Worm (Caenorhabditis elegans) whole organism, midembryonic: ENCODE measurements around the gene lgc-49.

ENCODE experiments used
- T22C8.4 ChIP-seq: fragments of 200-800 bp; sonication (Bioruptor generic); IDR thresholded peaks from 2 replicates; pipeline ENCODE4 v1.3.6; 2022; ENCODE audit warnings: missing genetic modification characterization, missing compliant biosample characterization
- cog-1 ChIP-seq: sonication (generic microtip); optimal IDR thresholded peaks from 2 replicates; lab custom pipeline; 2016; ENCODE audit warnings: missing genetic modification characterization, missing compliant biosample characterization
- flt-1 ChIP-seq: fragments of 200-800 bp; sonication (Bioruptor generic); IDR thresholded peaks from 2 replicates; pipeline ENCODE4 v1.3.6; 2022; ENCODE audit warnings: missing genetic modification characterization, missing compliant biosample characterization
- klf-2 ChIP-seq: fragments of 200-800 bp; sonication (Bioruptor generic); conservative IDR thresholded peaks from 2 replicates; pipeline ENCODE4 v1.3.6; 2022; ENCODE audit warnings: missing genetic modification reagents, missing genetic modification characterization, missing compliant biosample characterization
- med-1 ChIP-seq: sonication (generic microtip); optimal IDR thresholded peaks from 2 replicates; lab custom pipeline; 2017; ENCODE audit warnings: missing genetic modification characterization, mild to moderate bottlenecking, missing compliant biosample characterization, antibody characterized with exemption, missing genetic modification reagents; ENCODE audit not compliant: insufficient read depth
- ref-1 ChIP-seq: fragments of 200-800 bp; sonication (Bioruptor generic); conservative IDR thresholded peaks from 2 replicates; pipeline ENCODE4 v1.3.6; 2022; ENCODE audit warnings: missing genetic modification reagents, missing genetic modification characterization, missing compliant biosample characterization
- tab-1 ChIP-seq: fragments of 200-800 bp; sonication (Bioruptor generic); IDR thresholded peaks from 2 replicates; pipeline ENCODE4 v1.3.6; 2022; ENCODE audit warnings: missing genetic modification characterization, missing compliant biosample characterization
- ztf-23 ChIP-seq: fragments of 200-800 bp; sonication (Bioruptor generic); IDR thresholded peaks from 2 replicates; pipeline ENCODE4 v1.3.6; 2022; ENCODE audit warnings: missing genetic modification reagents, missing genetic modification characterization, missing compliant biosample characterization
- ztf-29 ChIP-seq: fragments of 200-800 bp; sonication (Bioruptor generic); IDR thresholded peaks from 2 replicates; pipeline ENCODE4 v1.3.6; 2022; ENCODE audit warnings: missing genetic modification reagents, missing genetic modification characterization, missing compliant biosample characterization

Gene lgc-49

DNA sequence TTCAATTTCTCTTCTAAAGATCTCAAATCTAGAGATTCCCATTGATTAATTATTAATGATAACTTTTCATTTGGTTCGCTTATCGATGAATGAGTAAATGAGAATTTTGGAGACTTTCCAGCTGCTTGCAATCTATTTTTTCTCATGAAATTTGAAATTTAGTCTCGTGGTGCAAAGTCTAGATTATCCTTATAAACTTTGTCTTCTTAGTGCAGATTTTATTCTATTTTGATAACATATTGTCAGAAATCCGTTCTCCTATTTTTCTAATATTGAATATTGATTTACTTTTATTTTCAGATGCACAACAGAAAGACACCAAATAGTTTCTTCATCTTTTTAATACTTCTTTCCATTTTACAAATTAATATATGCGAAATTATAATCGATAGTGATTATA is at the start of gene lgc-49:
Gene lgc-49, plus strand, starts transcription at position 301 of the 400 bp plus-strand sequence.
- TF ChIP-seq cog-1 (tag; lab: Kevin White, UChicago) (no peak), klf-2 (GFP tag; lab: Robert Waterston, UW) (no peak), T22C8.4 (GFP tag; lab: Robert Waterston, UW) (no peak), ztf-23 (GFP tag; lab: Robert Waterston, UW) (no peak), ref-1 (GFP tag; lab: Robert Waterston, UW) (no peak), tab-1 (GFP tag; lab: Robert Waterston, UW) (no peak), ztf-29 (GFP tag; lab: Robert Waterston, UW) (no peak), med-1 (no peak), flt-1 (GFP tag; lab: Robert Waterston, UW) (no peak)

DNA sequence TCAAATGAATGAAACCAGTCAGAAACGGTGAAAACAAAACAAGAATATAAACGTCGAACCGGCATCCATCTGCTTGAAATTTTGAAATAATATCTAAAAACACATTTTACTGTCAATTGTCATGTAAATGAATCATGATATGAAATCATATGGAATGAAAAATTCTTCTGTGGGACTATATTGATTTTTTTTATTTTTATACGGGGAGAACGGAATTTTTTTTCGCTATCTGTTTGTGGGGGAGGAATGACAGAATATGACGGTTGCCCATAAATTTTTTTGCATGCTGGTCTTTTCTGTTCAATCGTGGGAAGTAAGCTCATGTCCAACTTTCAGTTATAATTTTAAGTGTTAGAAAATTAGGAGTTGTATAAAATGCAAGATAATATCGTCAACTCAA is 46.4 kb upstream of the lgc-49 start, which contains the start of gene C06H2.7:
Gene C06H2.7, minus strand, starts transcription at position 101 of the 400 bp plus-strand sequence.
- no peak for TF ChIP-seq klf-2 (GFP tag; lab: Robert Waterston, UW)
- TF ChIP-seq ztf-23 (GFP tag; lab: Robert Waterston, UW): no peak
- TF ChIP-seq med-1: no peak
- no peak for TF ChIP-seq tab-1 (GFP tag; lab: Robert Waterston, UW)
- TF ChIP-seq ztf-29 (GFP tag; lab: Robert Waterston, UW): no peak
- TF ChIP-seq flt-1 (GFP tag; lab: Robert Waterston, UW): no peak
- TF ChIP-seq T22C8.4 (GFP tag; lab: Robert Waterston, UW): no peak
- TF ChIP-seq ref-1 (GFP tag; lab: Robert Waterston, UW): no peak

DNA sequence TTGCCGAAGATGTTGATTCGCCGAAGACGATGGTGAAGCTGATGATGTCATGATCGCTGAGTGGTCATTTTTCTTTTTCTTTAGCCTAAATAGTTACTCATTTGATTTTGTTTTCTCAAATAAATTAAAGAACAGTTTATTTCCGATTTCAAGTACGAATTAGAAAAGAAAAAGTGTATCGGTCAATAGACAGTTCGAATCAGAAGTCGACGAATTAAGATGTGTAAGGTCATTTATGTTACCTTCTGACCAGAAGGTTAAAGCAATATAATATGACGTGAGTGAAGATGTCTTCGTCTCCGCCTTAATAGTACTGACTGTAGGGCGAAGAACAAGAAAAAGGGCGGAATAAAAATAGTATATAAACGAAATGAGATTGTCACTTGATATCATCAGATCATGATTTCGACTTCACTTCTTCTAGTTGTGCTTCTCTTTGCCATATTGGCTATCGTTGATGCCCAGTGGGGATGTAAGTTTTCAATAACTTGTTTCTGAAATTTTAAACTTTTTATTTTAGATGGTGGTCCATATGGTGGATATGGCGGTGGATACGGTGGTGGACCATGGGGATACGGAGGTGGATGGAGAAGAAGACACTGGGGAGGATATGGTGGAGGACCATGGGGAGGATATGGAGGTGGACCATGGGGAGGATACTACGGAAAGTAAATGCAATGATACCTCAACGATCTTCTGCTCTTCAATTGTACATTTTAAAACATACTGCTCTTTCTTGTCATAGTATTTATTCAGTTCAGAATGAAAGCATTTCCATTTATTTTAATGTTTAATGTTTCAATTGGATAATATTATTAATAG is 43.9 kb upstream of the lgc-49 start, which contains the start of the genes T19C4.24 and nlp-33:
Gene T19C4.24, minus strand, starts transcription at position 51 of the 822 bp plus-strand sequence.
Gene nlp-33, plus strand, starts transcription at position 389 of the 822 bp plus-strand sequence.
- TF ChIP-seq klf-2 (GFP tag; lab: Robert Waterston, UW): no peak
- TF ChIP-seq tab-1 (GFP tag; lab: Robert Waterston, UW): no peak
- TF ChIP-seq ztf-23 (GFP tag; lab: Robert Waterston, UW): no peak
- TF ChIP-seq cog-1 (tag; lab: Kevin White, UChicago): no peak

DNA sequence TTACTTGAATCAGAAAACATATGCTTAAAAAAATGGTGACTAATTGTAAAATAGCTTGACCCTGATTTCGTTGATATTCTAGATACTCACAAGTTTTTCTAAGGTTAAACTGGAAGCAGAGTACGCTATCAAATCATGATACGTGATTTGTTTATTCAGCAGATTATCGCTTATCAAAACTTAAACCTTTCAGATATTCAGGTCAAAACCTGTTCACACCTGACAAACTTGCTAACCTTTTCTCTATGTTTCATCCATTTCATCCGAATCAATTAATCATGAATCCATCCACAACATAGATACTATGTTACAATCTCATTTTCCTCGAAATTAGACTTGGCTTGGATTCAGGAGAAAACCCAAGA is 43.3 kb upstream of the lgc-49 start:
- TF ChIP-seq ztf-29 (GFP tag; lab: Robert Waterston, UW): no peak
- TF ChIP-seq ztf-23 (GFP tag; lab: Robert Waterston, UW): no peak
- TF ChIP-seq med-1: no peak
- no peak for TF ChIP-seq T22C8.4 (GFP tag; lab: Robert Waterston, UW)
- no peak for TF ChIP-seq flt-1 (GFP tag; lab: Robert Waterston, UW)
- TF ChIP-seq tab-1 (GFP tag; lab: Robert Waterston, UW): no peak
- no peak for TF ChIP-seq klf-2 (GFP tag; lab: Robert Waterston, UW)
- TF ChIP-seq ref-1 (GFP tag; lab: Robert Waterston, UW): no peak
- TF ChIP-seq cog-1 (tag; lab: Kevin White, UChicago): no peak

DNA sequence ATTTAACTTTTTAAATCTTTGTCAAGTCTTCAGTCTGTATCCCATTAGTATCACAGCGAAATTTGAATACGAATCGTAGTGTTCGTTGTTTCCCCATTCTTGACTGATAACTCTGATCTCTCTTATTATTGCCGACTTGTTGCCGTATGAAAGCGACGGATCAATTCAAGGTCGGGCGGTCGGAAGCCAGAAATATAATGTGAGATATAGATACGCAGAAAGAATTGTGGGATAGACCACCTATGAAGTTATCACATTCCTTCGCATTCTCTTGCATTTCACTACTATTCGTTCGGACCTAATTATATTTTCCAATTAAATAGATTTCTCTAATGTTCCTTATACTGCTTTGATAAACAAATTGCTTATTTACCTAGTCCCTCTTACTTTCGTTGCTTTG is 42.1 kb upstream of the lgc-49 start:
- TF ChIP-seq ztf-29 (GFP tag; lab: Robert Waterston, UW): no peak
- no peak for TF ChIP-seq ref-1 (GFP tag; lab: Robert Waterston, UW)
- no peak for TF ChIP-seq tab-1 (GFP tag; lab: Robert Waterston, UW)
- no peak for TF ChIP-seq klf-2 (GFP tag; lab: Robert Waterston, UW)
- no peak for TF ChIP-seq ztf-23 (GFP tag; lab: Robert Waterston, UW)
- TF ChIP-seq flt-1 (GFP tag; lab: Robert Waterston, UW): no peak
- no peak for TF ChIP-seq cog-1 (tag; lab: Kevin White, UChicago)
- no peak for TF ChIP-seq T22C8.4 (GFP tag; lab: Robert Waterston, UW)

DNA sequence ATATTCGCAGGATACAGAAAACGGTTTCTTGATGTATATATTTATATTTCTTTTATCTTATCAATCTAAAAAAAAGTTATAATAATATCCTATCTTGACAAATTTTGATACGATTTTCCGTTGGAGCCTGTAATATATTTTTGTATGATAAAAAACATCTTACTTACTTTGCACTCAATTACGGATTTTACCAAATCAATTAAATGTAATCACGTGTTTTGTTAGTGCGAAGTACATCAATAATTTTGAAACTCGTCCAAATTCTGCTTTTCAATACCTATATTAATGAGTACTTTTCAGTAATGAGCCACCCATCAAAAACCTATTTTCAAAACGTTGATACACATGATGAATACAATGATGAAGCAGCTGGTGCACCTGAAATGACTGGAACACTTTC is 41.7 kb upstream of the lgc-49 start, which contains the start of gene T19C4.1:
Gene T19C4.1, plus strand, starts transcription at position 301 of the 400 bp plus-strand sequence.
- TF ChIP-seq ztf-29 (GFP tag; lab: Robert Waterston, UW): no peak
- TF ChIP-seq klf-2 (GFP tag; lab: Robert Waterston, UW): no peak
- TF ChIP-seq ref-1 (GFP tag; lab: Robert Waterston, UW): no peak
- no peak for TF ChIP-seq cog-1 (tag; lab: Kevin White, UChicago)
- TF ChIP-seq ztf-23 (GFP tag; lab: Robert Waterston, UW): no peak
- TF ChIP-seq med-1: no peak
- TF ChIP-seq tab-1 (GFP tag; lab: Robert Waterston, UW): no peak
- no peak for TF ChIP-seq flt-1 (GFP tag; lab: Robert Waterston, UW)
- TF ChIP-seq T22C8.4 (GFP tag; lab: Robert Waterston, UW): no peak

DNA sequence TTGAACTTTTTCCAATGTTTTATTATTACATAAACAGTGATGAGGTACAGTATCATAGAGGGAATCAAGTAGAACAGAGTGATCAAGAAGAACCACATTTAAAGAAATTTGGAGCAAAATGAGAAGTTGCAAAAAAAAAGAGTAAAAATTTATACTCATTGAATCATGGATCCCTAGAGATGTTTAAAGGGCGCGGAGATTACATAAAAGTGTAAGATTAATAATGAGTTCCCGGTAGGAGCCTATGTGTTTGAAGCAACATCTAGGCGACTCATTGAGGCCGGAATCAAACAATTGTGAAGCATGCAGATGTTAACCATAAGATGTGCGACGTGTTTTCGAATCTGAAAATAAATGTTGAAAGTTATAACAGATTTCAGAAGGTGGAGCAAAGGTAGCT is 38.8 kb upstream of the lgc-49 start, which contains the start of gene srg-39:
Gene srg-39, minus strand, starts transcription at position 101 of the 400 bp plus-strand sequence.
- TF ChIP-seq T22C8.4 (GFP tag; lab: Robert Waterston, UW): no peak
- no peak for TF ChIP-seq med-1
- no peak for TF ChIP-seq cog-1 (tag; lab: Kevin White, UChicago)
- no peak for TF ChIP-seq ztf-29 (GFP tag; lab: Robert Waterston, UW)
- TF ChIP-seq ref-1 (GFP tag; lab: Robert Waterston, UW): no peak
- no peak for TF ChIP-seq tab-1 (GFP tag; lab: Robert Waterston, UW)
- no peak for TF ChIP-seq klf-2 (GFP tag; lab: Robert Waterston, UW)
- TF ChIP-seq flt-1 (GFP tag; lab: Robert Waterston, UW): no peak
- TF ChIP-seq ztf-23 (GFP tag; lab: Robert Waterston, UW): no peak

DNA sequence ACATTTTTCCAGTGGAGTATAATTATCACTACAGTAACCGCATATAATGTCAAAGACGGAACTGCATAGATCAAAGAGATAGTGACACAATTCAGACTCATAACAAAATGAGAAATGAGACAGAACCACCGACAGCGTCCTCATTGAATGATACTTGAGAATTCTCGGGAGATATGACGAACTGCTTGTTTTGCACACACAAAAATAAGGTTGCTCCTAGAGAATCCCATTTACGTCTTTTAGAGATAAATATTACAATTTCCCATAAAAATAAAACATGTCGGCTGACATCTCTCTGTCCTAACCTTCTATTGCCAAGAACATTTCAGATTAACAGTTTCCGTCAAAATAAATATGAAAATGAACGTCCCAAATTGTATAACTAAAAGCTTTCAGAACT is 35.5 kb upstream of the lgc-49 start, which contains the start of gene srg-38:
Gene srg-38, minus strand, starts transcription at position 101 of the 400 bp plus-strand sequence.
- TF ChIP-seq T22C8.4 (GFP tag; lab: Robert Waterston, UW) (no peak), med-1 (no peak), klf-2 (GFP tag; lab: Robert Waterston, UW) (no peak), flt-1 (GFP tag; lab: Robert Waterston, UW) (no peak), ztf-29 (GFP tag; lab: Robert Waterston, UW) (no peak), tab-1 (GFP tag; lab: Robert Waterston, UW) (no peak), ref-1 (GFP tag; lab: Robert Waterston, UW) (no peak), cog-1 (tag; lab: Kevin White, UChicago) (no peak), ztf-23 (GFP tag; lab: Robert Waterston, UW) (no peak)
